Worm (Caenorhabditis elegans) whole organism, L3 larva: ENCODE data around the gene srg-41.

Source experiments
- elt-2 ChIP-seq: sonication (generic microtip); optimal IDR thresholded peaks from 2 replicates; lab custom pipeline; 2016; ENCODE audit warnings: missing genetic modification reagents, mild to moderate bottlenecking, missing genetic modification characterization, missing compliant biosample characterization
- elt-3 ChIP-seq, 3 experiments: fragments of 150-350 bp in 1 of 3; sonication (generic microtip) in 2 of 3; optimal IDR thresholded peaks; 2 replicates in 2 of 3; 4 replicates in 1 of 3; lab custom pipeline; 2014 to 2017; ENCODE audit warnings: missing biosample characterization in 3 of 3, missing genetic modification characterization in 3 of 3
- lin-39 ChIP-seq: fragments of 150-350 bp; optimal IDR thresholded peaks from 2 replicates; lab custom pipeline; 2018; ENCODE audit warnings: missing biosample characterization, missing genetic modification reagents, missing genetic modification characterization
- nhr-11 ChIP-seq: fragments of 150-350 bp; optimal IDR thresholded peaks from 2 replicates; lab custom pipeline; 2014; ENCODE audit warnings: missing biosample characterization, missing genetic modification characterization
- nhr-77 ChIP-seq: fragments of 150-350 bp; optimal IDR thresholded peaks from 2 replicates; lab custom pipeline; 2014; ENCODE audit warnings: missing biosample characterization, missing genetic modification characterization
- unc-62 ChIP-seq: fragments of 150-350 bp; sonication (generic microtip); optimal IDR thresholded peaks from 4 replicates; lab custom pipeline; 2014; ENCODE audit warnings: missing biosample characterization, missing genetic modification reagents, missing genetic modification characterization

- TF ChIP-seq unc-62 (GFP tag; lab: Kevin White, UChicago) (no peak), elt-3 (tag; optimal IDR thresholded peaks at IDR 0.05; lab: Kevin White, UChicago) (no peak), lin-39 (no peak), elt-2 (tag; lab: Kevin White, UChicago) (no peak), nhr-11 (tag; lab: Kevin White, UChicago) (no peak), nhr-77 (no peak)
Observed at ce11 chrV:11171906-11172305, 10.2 kb upstream of the srg-41 start, which contains the start of gene T19C4.5.
